Worm (Caenorhabditis elegans): Measurements from ENCODE around the gene nhr-234.

nhr-234 gene

ce11 chrII:12677975-12678866 is 41.7 kb downstream of the nhr-234 start (continued):
- no peak for TF ChIP-seq ztf-22 (GFP tag; optimal IDR thresholded peaks at IDR 0.05)
- no peak for TF ChIP-seq akir-1 (GFP tag; optimal IDR thresholded peaks at IDR 0.05)
- TF ChIP-seq nhr-90 (tag; optimal IDR thresholded peaks at IDR 0.05): peak; percentile 76
- peak; percentile 56; the same call in 1 of the 2 replicates for TF ChIP-seq ceh-91 (GFP tag; IDR thresholded peaks at IDR 0.05)
- TF ChIP-seq ztf-26 (tag; optimal IDR thresholded peaks at IDR 0.05): peak; percentile 66
- TF ChIP-seq zfh-2 (GFP tag; conservative IDR thresholded peaks at IDR 0.05): no peak
- TF ChIP-seq hlh-12 (tag; optimal IDR thresholded peaks at IDR 0.05): no peak
- TF ChIP-seq F57C9.4 (tag; optimal IDR thresholded peaks at IDR 0.05): no peak
- peak; percentile 63 for TF ChIP-seq nhr-27 (tag; optimal IDR thresholded peaks at IDR 0.05)
- TF ChIP-seq xnd-1 (tag; optimal IDR thresholded peaks at IDR 0.05): no peak
- no peak for TF ChIP-seq F57A8.1 (GFP tag; optimal IDR thresholded peaks at IDR 0.05)
- TF ChIP-seq dox-1 (GFP tag; IDR thresholded peaks at IDR 0.05): peak; percentile 87
- peak; percentile 40 to 73 for TF ChIP-seq let-607 (tag; optimal IDR thresholded peaks at IDR 0.05)
- no peak; the same call in 1 of the 2 replicates for TF ChIP-seq ceh-40 (GFP tag; IDR thresholded peaks at IDR 0.05)
- TF ChIP-seq pbrm-1 (GFP tag; IDR thresholded peaks at IDR 0.05): peak; percentile 63
- TF ChIP-seq lag-1 (GFP tag; IDR thresholded peaks at IDR 0.05): no peak
- TF ChIP-seq sdz-38 (tag; optimal IDR thresholded peaks at IDR 0.05): peak; percentile 31
- TF ChIP-seq lsl-1 (GFP tag; optimal IDR thresholded peaks at IDR 0.05): peak; percentile 54
- TF ChIP-seq Y67H2A.10 (GFP tag; conservative IDR thresholded peaks at IDR 0.05): no peak; the same call in 1 of the 2 replicates
- peak; percentile 4 for TF ChIP-seq lsy-27 (tag; optimal IDR thresholded peaks at IDR 0.05; ENCODE audit: borderline replicate concordance, insufficient read depth)
- 0 out of 2 replicates have a peak, but pooled peaks have one; percentile 77 for TF ChIP-seq ceh-58 (GFP tag; IDR thresholded peaks at IDR 0.05)
- no peak for TF ChIP-seq fkh-3 (tag; optimal IDR thresholded peaks at IDR 0.05)
- no peak for TF ChIP-seq nhr-179 (tag; optimal IDR thresholded peaks at IDR 0.05)
- peak; percentile 89 for TF ChIP-seq lin-54 (GFP tag; optimal IDR thresholded peaks at IDR 0.05)
- peak; percentile 3 for TF ChIP-seq nhr-80 (tag; optimal IDR thresholded peaks at IDR 0.05)
- TF ChIP-seq aptf-2 (GFP tag; conservative IDR thresholded peaks at IDR 0.05): 0 out of 2 replicates have a peak, but pooled peaks have one; percentile 24
- TF ChIP-seq ama-1 (optimal IDR thresholded peaks at IDR 0.05): no peak
- TF ChIP-seq ama-1 (GFP tag; optimal IDR thresholded peaks at IDR 0.05): peak in 1 of 2 experiments; percentile 53
- TF ChIP-seq Y79H2A.3 (GFP tag; conservative IDR thresholded peaks at IDR 0.05): no peak
- peak; percentile 56 for TF ChIP-seq rcor-1 (GFP tag; IDR thresholded peaks at IDR 0.05)
- TF ChIP-seq somi-1 (GFP tag; optimal IDR thresholded peaks at IDR 0.05): no peak
- TF ChIP-seq bed-2 (GFP tag; IDR thresholded peaks at IDR 0.05): 0 out of 2 replicates have a peak, but pooled peaks have one; percentile 20
- TF ChIP-seq B0035.1 (tag; optimal IDR thresholded peaks at IDR 0.05): peak; percentile 23
- TF ChIP-seq egrh-3 (GFP tag; IDR thresholded peaks at IDR 0.05): no peak
- TF ChIP-seq egl-18 (GFP tag; IDR thresholded peaks at IDR 0.05): no peak
- TF ChIP-seq ceh-27 (GFP tag; optimal IDR thresholded peaks at IDR 0.05): peak; percentile 91
- no peak; the same call in 1 of the 2 replicates for TF ChIP-seq Y53G8AR.9 (GFP tag; conservative IDR thresholded peaks at IDR 0.05)
- TF ChIP-seq madf-8 (GFP tag; conservative IDR thresholded peaks at IDR 0.05): 0 out of 2 replicates have a peak, but pooled peaks have one; percentile 8
- peak; percentile 90 for TF ChIP-seq attf-3 (GFP tag; conservative IDR thresholded peaks at IDR 0.05)
- TF ChIP-seq dpff-1 (tag; optimal IDR thresholded peaks at IDR 0.05): no peak
- no peak for TF ChIP-seq egl-44 (GFP tag; IDR thresholded peaks at IDR 0.05)
- TF ChIP-seq cebp-1 (GFP tag; IDR thresholded peaks at IDR 0.05): no peak
- TF ChIP-seq cebp-1 (tag; optimal IDR thresholded peaks at IDR 0.05): peak; percentile 54
- no peak for TF ChIP-seq F39B2.1 (GFP tag; IDR thresholded peaks at IDR 0.05)
- no peak for TF ChIP-seq let-526 (GFP tag; IDR thresholded peaks at IDR 0.05)
- TF ChIP-seq T26A5.8 (tag; optimal IDR thresholded peaks at IDR 0.05): peak; percentile 33
- peak; percentile 68 for TF ChIP-seq F33H1.4 (GFP tag; IDR thresholded peaks at IDR 0.05)
